Worm (Caenorhabditis elegans): Measurements from ENCODE around the gene frm-2.

The frm-2 gene

DNA sequence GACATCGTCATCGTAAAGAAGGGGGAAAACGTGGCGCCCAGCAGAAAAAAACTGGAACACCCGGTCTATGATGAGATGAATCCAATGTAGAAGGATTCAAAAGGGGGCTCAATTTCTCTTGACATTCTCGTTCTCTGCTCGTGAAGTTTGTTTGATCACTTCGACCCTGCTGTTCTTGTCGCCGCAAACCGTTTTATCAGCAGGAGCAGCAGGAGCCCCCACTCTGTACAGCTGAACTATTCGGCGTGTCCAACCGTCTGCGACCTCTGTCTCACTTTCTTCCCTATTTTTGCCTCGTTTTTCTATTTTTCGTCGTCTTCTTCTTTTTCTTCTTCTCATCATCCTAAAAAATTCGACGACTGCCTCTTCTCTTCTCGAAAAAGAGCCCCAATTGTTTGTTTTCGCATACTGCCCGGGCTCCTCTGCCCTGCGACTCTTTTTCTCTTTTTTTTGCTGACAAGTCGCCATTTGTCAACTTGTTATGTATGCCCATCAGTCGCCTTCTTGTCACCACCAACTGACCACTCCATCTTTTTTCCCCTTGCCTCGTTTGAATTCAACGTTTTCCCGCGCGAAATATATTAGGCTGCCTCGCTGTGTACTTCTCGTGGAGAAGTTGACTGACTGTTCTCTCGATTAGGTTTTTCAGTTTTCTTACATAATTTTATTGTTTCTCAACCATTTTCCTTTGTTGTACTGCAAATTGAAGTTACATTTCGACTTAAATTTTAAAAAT, 7.2 kb upstream of the frm-2 start (continued):
- TF ChIP-seq mml-1 (tag; optimal IDR thresholded peaks at IDR 0.05) (no peak), nhr-25 (tag; optimal IDR thresholded peaks at IDR 0.05) (peak; percentile 17), unc-62 (GFP tag; optimal IDR thresholded peaks at IDR 0.05) (peak; percentile 64), lsy-12 (tag; optimal IDR thresholded peaks at IDR 0.05) (no peak), ceh-9 (tag; optimal IDR thresholded peaks at IDR 0.05) (no peak), aly-2 (tag; optimal IDR thresholded peaks at IDR 0.05) (no peak), daf-12 (tag; optimal IDR thresholded peaks at IDR 0.05) (no peak), ceh-28 (tag; optimal IDR thresholded peaks at IDR 0.05) (no peak)

DNA sequence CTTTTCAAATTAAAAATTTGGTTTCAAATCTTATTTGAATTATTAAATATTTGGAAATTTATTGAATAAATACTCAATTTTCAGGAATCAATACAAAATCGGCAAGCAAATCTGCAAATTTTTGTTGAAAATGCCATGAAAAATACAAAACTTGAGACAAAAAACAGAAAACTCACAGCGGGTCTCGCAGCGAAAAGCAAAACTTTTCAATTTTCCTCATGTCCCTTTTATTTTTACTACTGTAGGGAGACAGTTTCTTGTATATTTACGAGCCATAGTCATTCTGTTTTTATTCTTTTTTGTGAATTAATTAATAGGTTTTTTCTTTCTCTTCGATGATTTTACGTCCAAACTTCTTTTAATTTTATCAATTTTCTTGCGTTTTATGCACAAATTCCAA, 6.5 kb upstream of the frm-2 start:
- TF ChIP-seq elt-1 (tag; optimal IDR thresholded peaks at IDR 0.05) (no peak), zag-1 (tag; optimal IDR thresholded peaks at IDR 0.05) (no peak), lin-39 (tag; optimal IDR thresholded peaks at IDR 0.05) (no peak), pqm-1 (tag; optimal IDR thresholded peaks at IDR 0.05) (no peak), eor-1 (tag; optimal IDR thresholded peaks at IDR 0.05) (no peak), hmg-11 (tag; optimal IDR thresholded peaks at IDR 0.05) (no peak), tbx-2 (tag; optimal IDR thresholded peaks at IDR 0.05) (no peak), ZK546.5 (tag; optimal IDR thresholded peaks at IDR 0.05) (no peak), fkh-10 (GFP tag; optimal IDR thresholded peaks at IDR 0.05) (no peak), jun-1 (tag; optimal IDR thresholded peaks at IDR 0.05) (no peak), nhr-43 (tag; optimal IDR thresholded peaks at IDR 0.05; ENCODE audit: poor library complexity, severe bottlenecking) (no peak), unc-39 (tag; optimal IDR thresholded peaks at IDR 0.05) (no peak), ceh-16 (tag; optimal IDR thresholded peaks at IDR 0.05) (no peak), fkh-2 (tag; optimal IDR thresholded peaks at IDR 0.05) (no peak), R02D3.7 (tag; optimal IDR thresholded peaks at IDR 0.05) (no peak), nhr-237 (tag; optimal IDR thresholded peaks at IDR 0.05) (no peak)

DNA sequence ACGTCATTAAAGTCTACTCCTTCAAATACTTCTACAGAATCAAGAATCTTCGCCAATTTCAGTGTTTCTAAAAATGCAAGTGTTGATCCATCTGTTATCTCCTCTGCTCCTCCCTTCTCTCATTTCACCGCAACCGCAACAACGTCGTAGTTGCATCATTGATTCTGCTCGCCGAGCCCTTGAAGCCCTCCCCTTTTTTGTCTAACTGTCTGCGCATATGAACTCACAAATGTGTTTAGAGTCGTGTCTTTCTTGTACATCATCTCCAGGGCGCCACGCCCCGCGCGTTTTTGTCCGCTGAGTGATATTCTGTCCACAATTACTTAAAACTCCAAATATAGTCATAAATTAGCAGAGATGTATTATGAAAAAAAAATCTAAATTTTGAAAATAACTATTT, 6.1 kb upstream of the frm-2 start:
- peak; percentile 74 for TF ChIP-seq lin-39 (tag; optimal IDR thresholded peaks at IDR 0.05)
- TF ChIP-seq aly-2 (tag; optimal IDR thresholded peaks at IDR 0.05), result no peak
- peak; percentile 63 for TF ChIP-seq nfya-1 (tag; optimal IDR thresholded peaks at IDR 0.05; ENCODE audit: insufficient read depth)
- no peak for TF ChIP-seq elt-3 (tag; optimal IDR thresholded peaks at IDR 0.05)
- peak; percentile 63 for TF ChIP-seq egl-5 (tag; optimal IDR thresholded peaks at IDR 0.05)

DNA sequence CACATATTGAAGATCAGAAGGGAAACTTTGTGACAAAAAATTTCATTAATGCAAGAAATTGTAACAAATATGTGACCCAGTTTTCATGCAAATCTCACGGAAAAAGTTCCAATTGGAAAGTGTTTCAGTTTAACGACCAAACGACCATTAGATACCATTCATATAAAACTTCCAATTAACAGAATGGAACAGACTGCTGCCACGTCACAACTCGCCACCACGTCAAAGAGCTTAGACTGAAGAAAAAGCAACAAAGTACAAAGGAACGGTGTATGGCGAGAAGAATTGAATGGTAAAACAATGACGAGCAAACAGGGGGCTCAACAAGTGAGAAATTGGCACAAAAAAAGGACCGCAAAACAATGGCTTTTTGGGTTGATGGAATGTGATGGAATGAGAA, 3.4 kb upstream of the frm-2 start, which contains the start of gene T04C9.3:
T04C9.3 (plus strand) TSS at position 301 of the 400 bp plus-strand sequence.
- no peak for TF ChIP-seq nhr-23 (tag; optimal IDR thresholded peaks at IDR 0.05)
- TF ChIP-seq nhr-67 (tag; optimal IDR thresholded peaks at IDR 0.05), result no peak
- no peak for TF ChIP-seq ztf-11 (tag; optimal IDR thresholded peaks at IDR 0.05)
- no peak for TF ChIP-seq ceh-82 (tag; optimal IDR thresholded peaks at IDR 0.05)
- TF ChIP-seq elt-1 (tag; optimal IDR thresholded peaks at IDR 0.05), result no peak
- TF ChIP-seq nhr-25 (tag; optimal IDR thresholded peaks at IDR 0.05), result no peak
- TF ChIP-seq hmg-11 (tag; optimal IDR thresholded peaks at IDR 0.05), result no peak
- no peak for TF ChIP-seq nfya-1 (tag; optimal IDR thresholded peaks at IDR 0.05; ENCODE audit: insufficient read depth)
- TF ChIP-seq nhr-76 (tag; optimal IDR thresholded peaks at IDR 0.05), result no peak
- no peak for TF ChIP-seq ZK546.5 (tag; optimal IDR thresholded peaks at IDR 0.05)
- TF ChIP-seq egl-5 (tag; optimal IDR thresholded peaks at IDR 0.05), result no peak
- no peak for TF ChIP-seq elt-2 (tag; optimal IDR thresholded peaks at IDR 0.05)
- no peak for TF ChIP-seq nhr-11 (tag; optimal IDR thresholded peaks at IDR 0.05)

DNA sequence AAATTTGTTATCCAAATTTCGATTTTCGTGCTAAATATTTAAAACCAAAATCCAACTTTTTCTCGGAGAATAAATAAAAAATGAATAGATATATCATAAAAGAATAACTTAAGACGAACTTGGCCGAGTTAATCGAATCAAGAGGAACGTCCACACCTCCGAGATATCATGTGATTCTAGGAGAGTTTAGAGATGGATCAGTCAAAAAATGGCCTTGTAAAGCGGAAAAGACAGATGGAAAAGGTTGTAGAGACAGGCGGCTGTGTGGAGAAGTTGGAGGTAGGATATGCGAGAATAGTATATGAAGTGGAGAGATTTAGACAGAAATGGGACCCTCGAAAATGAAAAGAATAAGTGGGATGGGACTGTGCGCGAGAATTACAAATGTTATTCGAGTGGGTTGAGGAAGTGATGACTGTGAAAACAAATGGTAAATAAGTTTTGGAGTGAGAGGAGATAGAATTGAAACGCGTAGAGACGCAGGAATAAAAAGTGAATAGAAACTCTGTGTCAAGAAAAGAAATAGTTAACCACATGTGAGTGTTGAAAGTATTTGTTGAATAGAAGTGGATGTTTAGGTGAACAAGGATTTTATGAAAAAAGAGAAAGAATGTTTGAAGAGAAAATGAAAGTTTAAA, 946 bp upstream of the frm-2 start:
- no peak for TF ChIP-seq nhr-11 (tag; optimal IDR thresholded peaks at IDR 0.05)
- TF ChIP-seq pha-4 (tag; optimal IDR thresholded peaks at IDR 0.05), result peak; percentile 46
- peak; percentile 55 for TF ChIP-seq nhr-25 (tag; optimal IDR thresholded peaks at IDR 0.05)
- TF ChIP-seq ceh-16 (tag; optimal IDR thresholded peaks at IDR 0.05), result no peak
- TF ChIP-seq nhr-23 (tag; optimal IDR thresholded peaks at IDR 0.05), result peak; percentile 20
- no peak for TF ChIP-seq mdl-1 (tag; optimal IDR thresholded peaks at IDR 0.05)
- TF ChIP-seq lin-39 (tag; optimal IDR thresholded peaks at IDR 0.05), result no peak
